Worm (Caenorhabditis elegans) whole organism, early embryonic: Measurements from ENCODE around the gene D2089.3.

Source experiments
- F13C5.2 ChIP-seq: sonication (generic microtip); optimal IDR thresholded peaks from 2 replicates; lab custom pipeline; 2017; ENCODE audit warnings: mild to moderate bottlenecking, missing genetic modification characterization, inconsistent platforms, missing compliant biosample characterization
- aly-1 ChIP-seq: sonication (generic microtip); optimal IDR thresholded peaks from 2 replicates; lab custom pipeline; 2016; ENCODE audit warnings: missing genetic modification characterization, missing compliant biosample characterization
- ama-1 ChIP-seq: fragments of 150-350 bp; optimal IDR thresholded peaks from 2 replicates; lab custom pipeline; 2014
- ceh-13 ChIP-seq: fragments of 200-800 bp; sonication (Bioruptor generic); optimal IDR thresholded peaks from 2 replicates; lab custom pipeline; 2018; ENCODE audit warnings: mild to moderate bottlenecking, missing genetic modification characterization, missing compliant biosample characterization
- ceh-36 ChIP-seq: sonication (generic microtip); optimal IDR thresholded peaks from 2 replicates; lab custom pipeline; 2016; ENCODE audit warnings: missing genetic modification characterization, inconsistent platforms, missing compliant biosample characterization
- ets-7 ChIP-seq: sonication (generic microtip); optimal IDR thresholded peaks from 2 replicates; lab custom pipeline; 2016; ENCODE audit warnings: missing genotype, missing genetic modification characterization, missing compliant biosample characterization
- flt-1 ChIP-seq: fragments of 200-800 bp; sonication (Bioruptor generic); IDR thresholded peaks from 2 replicates; pipeline ENCODE4 v1.3.6; 2022; ENCODE audit warnings: missing genetic modification characterization, missing compliant biosample characterization
- hmg-4 ChIP-seq: fragments of 200-800 bp; sonication (Bioruptor generic); optimal IDR thresholded peaks from 2 replicates; lab custom pipeline; 2018; ENCODE audit warnings: mild to moderate bottlenecking, missing genetic modification characterization, missing compliant biosample characterization
- hnd-1 ChIP-seq: sonication (generic microtip); optimal IDR thresholded peaks from 2 replicates; lab custom pipeline; 2016; ENCODE audit warnings: missing genetic modification characterization, missing compliant biosample characterization
- pes-1 ChIP-seq: fragments of 200-800 bp; sonication (Bioruptor generic); IDR thresholded peaks from 2 replicates; pipeline ENCODE4 v1.3.6; 2022; ENCODE audit warnings: missing genetic modification reagents, missing genetic modification characterization, missing compliant biosample characterization
- scrt-1 ChIP-seq: fragments of 200-800 bp; sonication (Bioruptor generic); IDR thresholded peaks from 2 replicates; pipeline ENCODE4 v1.3.6; 2022; ENCODE audit warnings: missing genetic modification characterization, missing compliant biosample characterization
- sea-1 ChIP-seq: fragments of 200-800 bp; sonication (Bioruptor generic); conservative IDR thresholded peaks from 2 replicates; pipeline ENCODE4 v1.3.6; 2022; ENCODE audit warnings: missing genetic modification characterization, missing compliant biosample characterization
- tra-4 ChIP-seq: sonication (generic microtip); optimal IDR thresholded peaks from 2 replicates; lab custom pipeline; 2017; ENCODE audit warnings: missing genetic modification characterization, missing compliant biosample characterization

DNA sequence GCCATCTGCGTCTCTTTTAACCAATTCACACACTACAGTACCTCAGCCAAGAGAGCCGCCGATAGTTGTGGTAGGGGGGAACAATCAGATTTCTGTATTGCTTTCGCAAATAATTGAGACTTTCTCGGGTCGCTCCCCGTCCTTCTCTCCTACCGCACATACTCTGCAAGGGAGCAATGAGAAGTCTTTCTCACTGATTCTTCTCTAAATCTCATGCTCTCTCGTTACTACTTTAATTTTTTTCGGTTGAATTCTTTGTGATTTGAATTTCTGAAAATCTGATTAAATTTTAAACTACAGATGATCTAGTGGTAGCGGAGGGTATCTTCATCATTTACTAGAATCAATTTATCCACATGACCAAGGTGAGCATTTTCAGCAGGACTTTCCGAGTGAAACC is 10.4 kb upstream of the D2089.3 start, which contains the start of gene ptb-1:
- TF ChIP-seq ama-1 (no peak), hnd-1 (tag; lab: Kevin White, UChicago) (no peak), ceh-13 (no peak), aly-1 (tag; lab: Kevin White, UChicago) (no peak), hmg-4 (GFP tag; lab: Kevin White, UChicago) (no peak), flt-1 (GFP tag; lab: Robert Waterston, UW) (no peak), pes-1 (no peak), scrt-1 (GFP tag; lab: Robert Waterston, UW) (no peak), tra-4 (tag; lab: Kevin White, UChicago) (no peak), sea-1 (GFP tag; lab: Robert Waterston, UW) (no peak), F13C5.2 (tag; lab: Kevin White, UChicago) (no peak), ets-7 (no peak), ceh-36 (tag; lab: Kevin White, UChicago) (no peak)
